Worm (Caenorhabditis elegans) whole organism, young adult: Measurements from ENCODE around the gene Y5F2A.4.

Source experiments
- B0261.1 ChIP-seq: sonication (generic microtip); optimal IDR thresholded peaks from 2 replicates; lab custom pipeline; 2016; ENCODE audit warnings: mild to moderate bottlenecking, missing genetic modification characterization, moderate library complexity, missing compliant biosample characterization
- C06A6.2 ChIP-seq: fragments of 200-800 bp; sonication (Bioruptor generic); conservative IDR thresholded peaks from 2 replicates; pipeline ENCODE4 v1.3.6; 2022; ENCODE audit warnings: missing genetic modification characterization, missing compliant biosample characterization
- F33H1.4 ChIP-seq: fragments of 200-800 bp; sonication (Bioruptor generic); IDR thresholded peaks from 2 replicates; pipeline ENCODE4 v1.3.6; 2022; ENCODE audit warnings: missing genetic modification reagents, missing genetic modification characterization, missing compliant biosample characterization
- F37B4.10 ChIP-seq: fragments of 200-800 bp; sonication (Bioruptor generic); IDR thresholded peaks from 2 replicates; pipeline ENCODE4 v1.3.6; 2022; ENCODE audit warnings: missing genetic modification characterization, missing compliant biosample characterization
- F52B5.7 ChIP-seq: sonication (generic microtip); optimal IDR thresholded peaks from 2 replicates; lab custom pipeline; 2016; ENCODE audit warnings: mild to moderate bottlenecking, missing genetic modification characterization, missing compliant biosample characterization
- F55B11.4 ChIP-seq: sonication (generic microtip); optimal IDR thresholded peaks from 2 replicates; lab custom pipeline; 2016; ENCODE audit warnings: missing compliant biosample characterization, missing genetic modification characterization, borderline replicate concordance; ENCODE audit not compliant: insufficient read depth
- F57A8.1 ChIP-seq: fragments of 200-800 bp; sonication (Bioruptor generic); optimal IDR thresholded peaks from 2 replicates; lab custom pipeline; 2018; ENCODE audit warnings: mild to moderate bottlenecking, missing genetic modification characterization, moderate library complexity, missing compliant biosample characterization
- F57C9.4 ChIP-seq: sonication (generic microtip); optimal IDR thresholded peaks from 2 replicates; lab custom pipeline; 2017; ENCODE audit warnings: mild to moderate bottlenecking, missing genetic modification characterization, missing compliant biosample characterization
- Y53F4B.3 ChIP-seq: fragments of 200-800 bp; sonication (Bioruptor generic); IDR thresholded peaks from 2 replicates; pipeline ENCODE4 v1.3.6; 2022; ENCODE audit warnings: missing genetic modification reagents, missing genetic modification characterization, missing compliant biosample characterization
- Y53G8AR.9 ChIP-seq: fragments of 200-800 bp; sonication (Bioruptor generic); conservative IDR thresholded peaks from 2 replicates; pipeline ENCODE4 v1.3.6; 2022; ENCODE audit warnings: missing genetic modification reagents, missing genetic modification characterization, missing compliant biosample characterization
- Y56A3A.18 ChIP-seq: fragments of 200-800 bp; sonication (Bioruptor generic); IDR thresholded peaks from 2 replicates; pipeline ENCODE4 v1.3.6; 2022; ENCODE audit warnings: missing genetic modification reagents, missing genetic modification characterization, missing compliant biosample characterization
- Y67H2A.10 ChIP-seq: fragments of 200-800 bp; sonication (Bioruptor generic); conservative IDR thresholded peaks from 2 replicates; pipeline ENCODE4 v1.3.6; 2022; ENCODE audit warnings: missing genetic modification reagents, missing genetic modification characterization, missing compliant biosample characterization
- aptf-2 ChIP-seq: fragments of 200-800 bp; sonication (Bioruptor generic); conservative IDR thresholded peaks from 2 replicates; pipeline ENCODE4 v1.3.6; 2022; ENCODE audit warnings: missing genetic modification reagents, missing genetic modification characterization, missing compliant biosample characterization
- attf-5 ChIP-seq: fragments of 200-800 bp; sonication (Bioruptor generic); optimal IDR thresholded peaks from 2 replicates; lab custom pipeline; 2018; ENCODE audit warnings: mild to moderate bottlenecking, missing genetic modification characterization, missing compliant biosample characterization
- bed-1 ChIP-seq: fragments of 200-800 bp; sonication (Bioruptor generic); IDR thresholded peaks from 2 replicates; pipeline ENCODE4 v1.3.6; 2022; ENCODE audit warnings: missing genetic modification reagents, missing genetic modification characterization, missing compliant biosample characterization
- bed-2 ChIP-seq: fragments of 200-800 bp; sonication (Bioruptor generic); IDR thresholded peaks from 2 replicates; pipeline ENCODE4 v1.3.6; 2022; ENCODE audit warnings: missing genetic modification reagents, missing genetic modification characterization, missing compliant biosample characterization
- ceh-100 ChIP-seq: fragments of 200-800 bp; sonication (Bioruptor generic); IDR thresholded peaks from 2 replicates; pipeline ENCODE4 v1.3.6; 2022; ENCODE audit warnings: missing genetic modification reagents, missing genetic modification characterization, missing compliant biosample characterization
- ets-4 ChIP-seq: fragments of 200-800 bp; sonication (Bioruptor generic); optimal IDR thresholded peaks from 2 replicates; lab custom pipeline; 2018; ENCODE audit warnings: mild to moderate bottlenecking, missing genetic modification characterization, missing compliant biosample characterization
- hmg-1.2 ChIP-seq: fragments of 200-800 bp; sonication (Bioruptor generic); IDR thresholded peaks from 2 replicates; pipeline ENCODE4 v1.3.6; 2022; ENCODE audit warnings: missing genetic modification reagents, missing genetic modification characterization, missing compliant biosample characterization
- let-526 ChIP-seq: fragments of 200-800 bp; sonication (Bioruptor generic); IDR thresholded peaks from 2 replicates; pipeline ENCODE4 v1.3.6; 2022; ENCODE audit warnings: missing genetic modification reagents, missing genetic modification characterization, missing compliant biosample characterization
- lin-35 ChIP-seq, 3 experiments: fragments of 150-350 bp in 2 of 3; sonication (generic microtip) in 1 of 3; optimal IDR thresholded peaks; 2 replicates each; lab custom pipeline; 2014 to 2018; ENCODE audit warnings: missing biosample characterization in 3 of 3, missing genetic modification characterization in 3 of 3, missing genetic modification reagents in 3 of 3
- lir-1 ChIP-seq: fragments of 200-800 bp; sonication (Bioruptor generic); conservative IDR thresholded peaks from 2 replicates; pipeline ENCODE4 v1.3.6; 2022; ENCODE audit warnings: missing genetic modification reagents, missing genetic modification characterization, missing compliant biosample characterization
- lsl-1 ChIP-seq: fragments of 200-800 bp; sonication (Bioruptor generic); optimal IDR thresholded peaks from 2 replicates; lab custom pipeline; 2018; ENCODE audit warnings: mild to moderate bottlenecking, missing genetic modification characterization, moderate library complexity, missing compliant biosample characterization
- madf-6 ChIP-seq: fragments of 200-800 bp; sonication (Bioruptor generic); IDR thresholded peaks from 2 replicates; pipeline ENCODE4 v1.3.6; 2022; ENCODE audit warnings: missing genetic modification reagents, missing genetic modification characterization, missing compliant biosample characterization
- mes-4 ChIP-seq: sonication (generic microtip); optimal IDR thresholded peaks from 2 replicates; lab custom pipeline; 2016; ENCODE audit warnings: missing genotype, missing genetic modification characterization, missing compliant biosample characterization
- nfya-2 ChIP-seq: fragments of 200-800 bp; sonication (Bioruptor generic); IDR thresholded peaks from 2 replicates; pipeline ENCODE4 v1.3.6; 2022; ENCODE audit warnings: missing genetic modification reagents, missing genetic modification characterization, missing compliant biosample characterization
- rcor-1 ChIP-seq: fragments of 200-800 bp; sonication (Bioruptor generic); IDR thresholded peaks from 2 replicates; pipeline ENCODE4 v1.3.6; 2022; ENCODE audit warnings: missing genetic modification reagents, missing genetic modification characterization, missing compliant biosample characterization
- sdz-38 ChIP-seq: sonication (generic microtip); optimal IDR thresholded peaks from 2 replicates; lab custom pipeline; 2016; ENCODE audit warnings: missing genotype, missing genetic modification characterization, missing compliant biosample characterization
- sea-2 ChIP-seq: fragments of 200-800 bp; sonication (Bioruptor generic); IDR thresholded peaks from 2 replicates; pipeline ENCODE4 v1.3.6; 2022; ENCODE audit warnings: missing genetic modification characterization, missing compliant biosample characterization
- snpc-1.1 ChIP-seq: sonication (generic microtip); optimal IDR thresholded peaks from 2 replicates; lab custom pipeline; 2017; ENCODE audit warnings: missing genetic modification characterization, mild to moderate bottlenecking, missing compliant biosample characterization, antibody characterized with exemption, moderate library complexity, missing genotype, missing genetic modification reagents; ENCODE audit not compliant: insufficient read depth
- snpc-1.3 ChIP-seq: sonication (generic microtip); optimal IDR thresholded peaks from 2 replicates; lab custom pipeline; 2017; ENCODE audit warnings: missing genetic modification characterization, mild to moderate bottlenecking, missing compliant biosample characterization, antibody characterized with exemption, moderate library complexity, missing genotype, missing genetic modification reagents; ENCODE audit not compliant: insufficient read depth
- snpc-3.4 ChIP-seq: sonication (generic microtip); optimal IDR thresholded peaks from 2 replicates; lab custom pipeline; 2017; ENCODE audit warnings: missing genetic modification characterization, mild to moderate bottlenecking, missing compliant biosample characterization, antibody characterized with exemption, moderate library complexity, missing genotype, missing genetic modification reagents
- snpc-4 ChIP-seq, 5 experiments: fragments of 150-350 bp in 1 of 5; sonication (generic microtip) in 4 of 5; optimal IDR thresholded peaks; 2 replicates each; lab custom pipeline; 2014 to 2018; ENCODE audit warnings: missing genetic modification characterization in 5 of 5, missing biosample characterization in 3 of 5, antibody characterized with exemption in 2 of 5, mild to moderate bottlenecking in 2 of 5, missing compliant biosample characterization in 2 of 5, missing genotype in 2 of 5, moderate library complexity in 2 of 5, missing genetic modification reagents in 1 of 5
- somi-1 ChIP-seq: fragments of 200-800 bp; sonication (Bioruptor generic); optimal IDR thresholded peaks from 2 replicates; lab custom pipeline; 2018; ENCODE audit warnings: mild to moderate bottlenecking, missing genetic modification characterization, missing compliant biosample characterization
- tbp1 ChIP-seq: fragments of 200-800 bp; sonication (Bioruptor generic); optimal IDR thresholded peaks from 2 replicates; lab custom pipeline; 2018; ENCODE audit warnings: mild to moderate bottlenecking, missing genetic modification characterization, missing compliant biosample characterization
- ztf-25 ChIP-seq: fragments of 200-800 bp; sonication (Bioruptor generic); IDR thresholded peaks from 2 replicates; pipeline ENCODE4 v1.3.6; 2022; ENCODE audit warnings: missing genetic modification reagents, missing genetic modification characterization, missing compliant biosample characterization
- ztf-28 ChIP-seq: fragments of 200-800 bp; sonication (Bioruptor generic); IDR thresholded peaks from 2 replicates; pipeline ENCODE4 v1.3.6; 2022; ENCODE audit warnings: missing genetic modification reagents, missing genetic modification characterization, missing compliant biosample characterization
- ztf-6 ChIP-seq: fragments of 200-800 bp; sonication (Bioruptor generic); IDR thresholded peaks from 2 replicates; pipeline ENCODE4 v1.3.6; 2022; ENCODE audit warnings: missing genetic modification reagents, missing genetic modification characterization, missing compliant biosample characterization

Y5F2A.4 gene

DNA sequence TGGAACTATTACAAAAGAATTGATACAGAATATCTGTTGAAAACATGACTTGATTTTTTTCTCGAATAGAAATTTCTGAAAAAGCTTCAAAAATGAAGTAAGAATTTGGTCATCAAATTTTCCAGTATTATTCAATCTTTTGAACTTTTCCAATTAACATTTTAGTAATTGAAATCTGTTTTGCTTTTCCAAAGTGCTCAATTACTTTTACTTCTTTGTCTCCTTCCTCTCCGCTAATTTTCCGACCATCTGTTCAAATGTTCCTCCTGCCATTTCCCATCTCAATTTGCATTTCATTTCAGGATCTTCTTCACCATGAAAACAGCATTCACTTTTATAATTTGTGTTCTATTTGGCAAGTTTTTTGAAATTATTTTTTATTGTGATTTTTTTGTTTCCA is 29.5 kb downstream of the Y5F2A.4 start, which contains the start of gene F36H1.11:
TSS of gene F36H1.11 (plus strand) at position 301 of the 400 bp plus-strand sequence.
- TF ChIP-seq C06A6.2 (GFP tag; lab: Robert Waterston, UW) = no peak
- TF ChIP-seq mes-4 (tag; lab: Kevin White, UChicago) = no peak
- no peak for TF ChIP-seq Y53F4B.3
- no peak for TF ChIP-seq ets-4 (GFP tag; lab: Kevin White, UChicago)
- TF ChIP-seq F57C9.4 (tag; lab: Kevin White, UChicago) = no peak
- TF ChIP-seq bed-1 (GFP tag; lab: Robert Waterston, UW) = no peak
- TF ChIP-seq snpc-1.3 (tag; lab: Kevin White, UChicago) = no peak
- TF ChIP-seq ztf-6 (GFP tag; lab: Robert Waterston, UW) = no peak
- TF ChIP-seq let-526 = no peak
- no peak for TF ChIP-seq attf-5 (GFP tag; lab: Kevin White, UChicago)
- no peak for TF ChIP-seq snpc-4 (GFP tag; optimal IDR thresholded peaks at IDR 0.05; lab: Kevin White, UChicago)
- TF ChIP-seq snpc-4 (tag; optimal IDR thresholded peaks at IDR 0.05; lab: Kevin White, UChicago) = no peak
- no peak for TF ChIP-seq F33H1.4 (GFP tag; lab: Robert Waterston, UW)
- no peak for TF ChIP-seq sdz-38 (tag; lab: Kevin White, UChicago)
- TF ChIP-seq aptf-2 (GFP tag; lab: Robert Waterston, UW) = no peak
- TF ChIP-seq ztf-25 (GFP tag; lab: Robert Waterston, UW) = no peak
- no peak for TF ChIP-seq Y53G8AR.9 (GFP tag; lab: Robert Waterston, UW)
- TF ChIP-seq Y67H2A.10 (GFP tag; lab: Robert Waterston, UW) = no peak
- TF ChIP-seq B0261.1 (tag; lab: Kevin White, UChicago) = no peak
- no peak for TF ChIP-seq lin-35 (GFP tag; optimal IDR thresholded peaks at IDR 0.05; lab: Kevin White, UChicago)

DNA sequence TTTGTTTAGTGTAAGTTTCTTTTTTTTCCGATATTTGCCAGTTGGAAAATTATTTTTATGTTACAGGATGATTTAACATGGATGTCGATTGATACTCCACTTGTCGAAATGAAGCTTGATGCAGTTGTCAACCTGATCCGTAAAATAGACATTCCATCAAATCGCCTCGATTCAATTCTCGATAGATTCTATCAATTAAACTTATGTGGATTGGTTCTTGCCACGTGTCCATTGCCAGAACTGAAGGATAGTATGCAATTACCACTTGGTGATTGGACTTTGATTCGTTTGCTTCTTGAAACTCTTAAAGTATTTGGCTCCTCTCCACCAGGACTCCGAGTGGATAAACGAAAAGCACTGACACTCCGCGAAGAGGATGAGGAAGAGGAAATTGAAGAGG is 34.0 kb downstream of the Y5F2A.4 start:
- TF ChIP-seq somi-1 (no peak), rcor-1 (GFP tag; lab: Robert Waterston, UW) (no peak), ceh-100 (no peak), Y56A3A.18 (GFP tag; lab: Robert Waterston, UW) (no peak), sea-2 (GFP tag; lab: Robert Waterston, UW) (no peak), snpc-3.4 (tag; lab: Kevin White, UChicago) (no peak), F37B4.10 (no peak), B0261.1 (tag; lab: Kevin White, UChicago) (no peak), let-526 (no peak), F52B5.7 (tag; lab: Kevin White, UChicago) (no peak), F55B11.4 (tag; lab: Kevin White, UChicago) (no peak)

DNA sequence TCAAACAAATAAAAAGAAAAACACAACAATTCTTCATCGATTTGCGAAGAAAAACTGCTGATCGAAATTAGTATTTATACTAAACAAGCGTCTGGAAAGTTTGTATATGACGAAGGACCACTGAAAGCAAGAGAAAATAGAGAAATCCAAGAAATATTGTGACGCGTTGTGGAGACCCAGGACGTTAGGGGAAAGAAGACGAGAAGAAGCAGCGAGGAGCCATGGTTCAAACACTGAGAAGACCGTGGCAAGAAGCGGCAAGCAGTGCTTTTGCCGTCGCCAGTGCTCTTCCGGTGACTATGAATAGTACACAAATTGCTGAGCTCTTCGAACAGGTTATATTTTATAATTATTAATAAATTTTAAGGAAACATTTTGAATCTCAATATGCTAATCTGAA is 39.7 kb downstream of the Y5F2A.4 start:
- no peak for TF ChIP-seq nfya-2 (GFP tag; lab: Robert Waterston, UW)
- TF ChIP-seq hmg-1.2 = peak; percentile 58; the same call in 1 of the 2 replicates

DNA sequence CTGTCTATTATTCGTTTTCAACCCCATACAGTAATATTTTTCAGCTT is 39.9 kb downstream of the Y5F2A.4 start, which contains the start of gene kdin-1:
TSS of gene kdin-1 (plus strand) at position 38 of the 47 bp plus-strand sequence.
- no peak for TF ChIP-seq madf-6 (GFP tag; lab: Robert Waterston, UW)
- TF ChIP-seq bed-2 (GFP tag; lab: Robert Waterston, UW) = no peak
- no peak for TF ChIP-seq lsl-1 (GFP tag; lab: Kevin White, UChicago)
- no peak for TF ChIP-seq ztf-28 (GFP tag; lab: Robert Waterston, UW)
- no peak for TF ChIP-seq snpc-1.1 (tag; lab: Kevin White, UChicago)
- no peak for TF ChIP-seq lir-1 (GFP tag; lab: Robert Waterston, UW)
- TF ChIP-seq sea-2 (GFP tag; lab: Robert Waterston, UW) = no peak
- no peak for TF ChIP-seq F57A8.1
- TF ChIP-seq tbp1 (GFP tag; lab: Kevin White, UChicago) = no peak
- TF ChIP-seq, all 124 proteins: peak for 0
